Worm (Caenorhabditis elegans) whole organism, L2 larva: ENCODE measurements around the gene pals-31.

Experiments used
- C34F6.9 ChIP-seq: fragments of 150-350 bp; optimal IDR thresholded peaks from 2 replicates; lab custom pipeline; 2014; ENCODE audit warnings: missing biosample characterization, missing genetic modification characterization
- F13H6.1 ChIP-seq: sonication (generic microtip); optimal IDR thresholded peaks from 2 replicates; lab custom pipeline; 2016; ENCODE audit warnings: missing genetic modification characterization, missing compliant biosample characterization
- R02D3.7 ChIP-seq: fragments of 150-350 bp; optimal IDR thresholded peaks from 2 replicates; lab custom pipeline; 2014; ENCODE audit warnings: missing biosample characterization, missing genetic modification characterization
- ZK546.5 ChIP-seq: sonication (generic microtip); optimal IDR thresholded peaks from 2 replicates; lab custom pipeline; 2017; ENCODE audit warnings: missing biosample characterization, missing genetic modification characterization
- aly-2 ChIP-seq: fragments of 150-350 bp; optimal IDR thresholded peaks from 2 replicates; lab custom pipeline; 2014; ENCODE audit warnings: missing biosample characterization, missing genetic modification characterization
- ama-1 ChIP-seq: fragments of 150-350 bp; optimal IDR thresholded peaks from 2 replicates; lab custom pipeline; 2018; ENCODE audit warnings: inconsistent platforms
- blmp-1 ChIP-seq: sonication (generic microtip); optimal IDR thresholded peaks from 2 replicates; lab custom pipeline; 2017; ENCODE audit warnings: missing genetic modification characterization, mild to moderate bottlenecking, missing compliant biosample characterization, antibody characterized with exemption, moderate library complexity; ENCODE audit not compliant: insufficient read depth
- ceh-16 ChIP-seq: fragments of 150-350 bp; optimal IDR thresholded peaks from 2 replicates; lab custom pipeline; 2014; ENCODE audit warnings: missing biosample characterization, missing genetic modification characterization
- ceh-82 ChIP-seq: fragments of 150-350 bp; optimal IDR thresholded peaks from 2 replicates; lab custom pipeline; 2014; ENCODE audit warnings: missing biosample characterization, missing genetic modification characterization
- crh-2 ChIP-seq: sonication (generic microtip); optimal IDR thresholded peaks from 2 replicates; lab custom pipeline; 2017; ENCODE audit warnings: missing biosample characterization, missing genetic modification characterization
- dmd-4 ChIP-seq: sonication (generic microtip); optimal IDR thresholded peaks from 2 replicates; lab custom pipeline; 2017; ENCODE audit warnings: missing biosample characterization, missing genetic modification characterization
- egl-27 ChIP-seq: sonication (generic microtip); optimal IDR thresholded peaks from 3 replicates; lab custom pipeline; 2017; ENCODE audit warnings: missing biosample characterization, missing genetic modification reagents, missing genetic modification characterization
- elt-1 ChIP-seq: fragments of 150-350 bp; optimal IDR thresholded peaks from 2 replicates; lab custom pipeline; 2014; ENCODE audit warnings: missing biosample characterization, missing genetic modification characterization
- elt-3 ChIP-seq: sonication (generic microtip); optimal IDR thresholded peaks from 2 replicates; lab custom pipeline; 2017; ENCODE audit warnings: missing biosample characterization, missing genetic modification characterization
- gmeb-1 ChIP-seq: fragments of 150-350 bp; optimal IDR thresholded peaks from 2 replicates; lab custom pipeline; 2014; ENCODE audit warnings: missing biosample characterization, missing genetic modification characterization
- lin-11 ChIP-seq: fragments of 150-350 bp; sonication (generic microtip); optimal IDR thresholded peaks from 2 replicates; lab custom pipeline; 2014; ENCODE audit warnings: missing biosample characterization, missing genetic modification characterization, inconsistent platforms, mixed read lengths
- lin-13 ChIP-seq: fragments of 150-350 bp; optimal IDR thresholded peaks from 2 replicates; lab custom pipeline; 2014; ENCODE audit warnings: missing biosample characterization, missing genetic modification reagents, missing genetic modification characterization
- mab-5 ChIP-seq: fragments of 150-350 bp; optimal IDR thresholded peaks from 2 replicates; lab custom pipeline; 2014; ENCODE audit warnings: missing biosample characterization, missing genetic modification characterization
- mbf-1 ChIP-seq: sonication (generic microtip); optimal IDR thresholded peaks from 2 replicates; lab custom pipeline; 2017; ENCODE audit warnings: missing biosample characterization, missing genetic modification characterization
- mdl-1 ChIP-seq, 2 experiments: fragments of 150-350 bp in 1 of 2; sonication (generic microtip) in 1 of 2; optimal IDR thresholded peaks; 2 replicates each; lab custom pipeline; 2017; ENCODE audit warnings: missing biosample characterization in 2 of 2, missing genetic modification characterization in 2 of 2
- nhr-10 ChIP-seq: sonication (generic microtip); optimal IDR thresholded peaks from 2 replicates; lab custom pipeline; 2017; ENCODE audit warnings: missing biosample characterization, missing genetic modification characterization
- nhr-11 ChIP-seq: fragments of 150-350 bp; optimal IDR thresholded peaks from 2 replicates; lab custom pipeline; 2014; ENCODE audit warnings: missing biosample characterization, missing genetic modification characterization
- nhr-12 ChIP-seq: fragments of 150-350 bp; optimal IDR thresholded peaks from 2 replicates; lab custom pipeline; 2014; ENCODE audit warnings: missing biosample characterization, missing genetic modification characterization
- nhr-129 ChIP-seq: fragments of 150-350 bp; optimal IDR thresholded peaks from 2 replicates; lab custom pipeline; 2014; ENCODE audit warnings: missing biosample characterization, missing genetic modification characterization
- nhr-21 ChIP-seq: fragments of 150-350 bp; optimal IDR thresholded peaks from 2 replicates; lab custom pipeline; 2014; ENCODE audit warnings: missing biosample characterization, missing genetic modification characterization
- nhr-237 ChIP-seq: fragments of 150-350 bp; optimal IDR thresholded peaks from 2 replicates; lab custom pipeline; 2014; ENCODE audit warnings: missing biosample characterization, missing genetic modification characterization
- nhr-6 ChIP-seq: fragments of 150-350 bp; optimal IDR thresholded peaks from 2 replicates; lab custom pipeline; 2014; ENCODE audit warnings: missing biosample characterization, missing genetic modification characterization
- nhr-77 ChIP-seq: fragments of 150-350 bp; optimal IDR thresholded peaks from 2 replicates; lab custom pipeline; 2014; ENCODE audit warnings: missing biosample characterization, missing genetic modification characterization
- peb-1 ChIP-seq: fragments of 150-350 bp; optimal IDR thresholded peaks from 2 replicates; lab custom pipeline; 2014; ENCODE audit warnings: missing biosample characterization, missing genetic modification characterization
- sem-4 ChIP-seq: fragments of 150-350 bp; optimal IDR thresholded peaks from 2 replicates; lab custom pipeline; 2014; ENCODE audit warnings: missing biosample characterization, missing genetic modification reagents, missing genetic modification characterization
- skn-1 ChIP-seq: sonication (generic microtip); optimal IDR thresholded peaks from 2 replicates; lab custom pipeline; 2017; ENCODE audit warnings: missing biosample characterization, missing genetic modification characterization
- sma-3 ChIP-seq: sonication (generic microtip); optimal IDR thresholded peaks from 2 replicates; lab custom pipeline; 2016; ENCODE audit warnings: missing genetic modification reagents, missing genetic modification characterization, missing compliant biosample characterization
- sma-9 ChIP-seq, 2 experiments: fragments of 150-350 bp in 1 of 2; sonication (generic microtip) in 1 of 2; optimal IDR thresholded peaks; 2 replicates each; lab custom pipeline; 2014 to 2016; ENCODE audit warnings: missing genetic modification characterization in 2 of 2, mild to moderate bottlenecking in 1 of 2, missing biosample characterization in 1 of 2, missing compliant biosample characterization in 1 of 2, missing genetic modification reagents in 1 of 2, moderate library complexity in 1 of 2
- snpc-4 ChIP-seq: fragments of 150-350 bp; optimal IDR thresholded peaks from 2 replicates; lab custom pipeline; 2014; ENCODE audit warnings: missing biosample characterization, missing genetic modification characterization
- unc-39 ChIP-seq: fragments of 150-350 bp; optimal IDR thresholded peaks from 2 replicates; lab custom pipeline; 2014; ENCODE audit warnings: missing biosample characterization, missing genetic modification characterization
- unc-55 ChIP-seq: fragments of 150-350 bp; sonication (generic microtip); optimal IDR thresholded peaks from 3 replicates; lab custom pipeline; 2014; ENCODE audit warnings: missing biosample characterization, missing genetic modification reagents, missing genetic modification characterization
- zag-1 ChIP-seq: fragments of 150-350 bp; optimal IDR thresholded peaks from 2 replicates; lab custom pipeline; 2014; ENCODE audit warnings: missing biosample characterization, missing genetic modification characterization
- ztf-11 ChIP-seq: sonication (generic microtip); optimal IDR thresholded peaks from 2 replicates; lab custom pipeline; 2017; ENCODE audit warnings: missing biosample characterization, missing genetic modification characterization

Gene pals-31

DNA sequence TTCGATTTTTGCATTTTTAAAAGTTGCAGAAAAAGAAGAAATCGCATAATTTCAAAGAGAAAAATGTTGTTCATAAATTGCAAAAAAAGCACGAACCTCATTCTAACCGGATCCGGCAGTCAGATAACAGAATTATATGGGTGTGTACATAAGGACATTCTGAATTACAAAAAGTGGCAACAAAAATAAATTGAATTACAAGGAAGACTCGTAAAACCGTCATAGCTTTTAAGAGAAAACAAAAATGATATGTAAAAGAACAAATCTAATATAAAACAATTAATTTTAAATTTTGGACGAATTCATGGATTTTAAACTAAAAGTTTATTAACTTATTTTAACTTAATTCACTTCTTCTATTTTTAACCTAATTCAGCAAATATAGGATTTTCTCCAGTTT, 23.8 kb downstream of the pals-31 start, which contains the start of gene F31F4.17:
TSS of gene F31F4.17 (minus strand) at position 101 of the 400 bp plus-strand sequence.
- TF ChIP-seq lin-13 (GFP tag; lab: Kevin White, UChicago) = no peak
- no peak for TF ChIP-seq aly-2 (tag; lab: Kevin White, UChicago)
- TF ChIP-seq blmp-1 (tag; lab: Kevin White, UChicago) = no peak
- TF ChIP-seq nhr-6 (tag; lab: Kevin White, UChicago) = no peak
- no peak for TF ChIP-seq nhr-237 (tag; lab: Kevin White, UChicago)
- TF ChIP-seq lin-11 = no peak
- no peak for TF ChIP-seq ZK546.5 (tag; lab: Kevin White, UChicago)
- no peak for TF ChIP-seq peb-1 (tag; lab: Kevin White, UChicago)
- TF ChIP-seq nhr-12 (tag; lab: Kevin White, UChicago) = no peak
- TF ChIP-seq ztf-11 (tag; lab: Kevin White, UChicago) = no peak
- TF ChIP-seq R02D3.7 = no peak
- no peak for TF ChIP-seq snpc-4 (tag; lab: Kevin White, UChicago)
- TF ChIP-seq unc-39 = no peak
- no peak for TF ChIP-seq mab-5 (tag; lab: Kevin White, UChicago)
- TF ChIP-seq crh-2 = no peak
- TF ChIP-seq nhr-129 (tag; lab: Kevin White, UChicago) = no peak

ce11 chrV:664337-664847, 28.0 kb downstream of the pals-31 start, which contains the start of the genes F31F4.11 and srh-266:
F31F4.11 (minus strand) TSS chrV:664437.
srh-266 (plus strand) TSS chrV:664797.
- no peak for TF ChIP-seq ceh-82 (tag; lab: Kevin White, UChicago)
- no peak for TF ChIP-seq peb-1 (tag; lab: Kevin White, UChicago)
- no peak for TF ChIP-seq ama-1 (lab: Kevin White, UChicago)
- no peak for TF ChIP-seq sem-4 (tag; lab: Kevin White, UChicago)
- no peak for TF ChIP-seq mbf-1
- no peak for TF ChIP-seq F13H6.1
- no peak for TF ChIP-seq elt-3 (tag; lab: Kevin White, UChicago)
- TF ChIP-seq R02D3.7 = no peak
- no peak for TF ChIP-seq mab-5 (tag; lab: Kevin White, UChicago)
- TF ChIP-seq nhr-11 = no peak
- TF ChIP-seq, all 48 proteins: peak for 0

ce11 chrV:667459-667858, 31.1 kb downstream of the pals-31 start, which contains the start of gene nhr-180:
nhr-180 (minus strand) TSS chrV:667510.
- TF ChIP-seq gmeb-1 (tag; lab: Kevin White, UChicago) (no peak), sma-9 (GFP tag; optimal IDR thresholded peaks at IDR 0.05; lab: Kevin White, UChicago) (peak; percentile 76), sma-9 (tag; optimal IDR thresholded peaks at IDR 0.05; lab: Kevin White, UChicago) (no peak)

- TF ChIP-seq zag-1 (tag; lab: Kevin White, UChicago) (no peak), F13H6.1 (no peak), unc-55 (no peak), mab-5 (tag; lab: Kevin White, UChicago) (no peak), ZK546.5 (tag; lab: Kevin White, UChicago) (no peak), nhr-6 (tag; lab: Kevin White, UChicago) (no peak), C34F6.9 (tag; lab: Kevin White, UChicago) (no peak), nhr-21 (tag; lab: Kevin White, UChicago) (no peak), nhr-129 (tag; lab: Kevin White, UChicago) (no peak), nhr-77 (tag; lab: Kevin White, UChicago) (no peak), ama-1 (lab: Kevin White, UChicago) (no peak), nhr-10 (tag; lab: Kevin White, UChicago) (no peak), nhr-11 (no peak), sem-4 (tag; lab: Kevin White, UChicago) (no peak), sma-3 (GFP tag; lab: Kevin White, UChicago) (no peak), dmd-4 (no peak)
Observed at ce11 chrV:671342-671741, 35.0 kb downstream of the pals-31 start, which contains the start of gene sru-24. sru-24 (minus strand) TSS chrV:671442.

DNA sequence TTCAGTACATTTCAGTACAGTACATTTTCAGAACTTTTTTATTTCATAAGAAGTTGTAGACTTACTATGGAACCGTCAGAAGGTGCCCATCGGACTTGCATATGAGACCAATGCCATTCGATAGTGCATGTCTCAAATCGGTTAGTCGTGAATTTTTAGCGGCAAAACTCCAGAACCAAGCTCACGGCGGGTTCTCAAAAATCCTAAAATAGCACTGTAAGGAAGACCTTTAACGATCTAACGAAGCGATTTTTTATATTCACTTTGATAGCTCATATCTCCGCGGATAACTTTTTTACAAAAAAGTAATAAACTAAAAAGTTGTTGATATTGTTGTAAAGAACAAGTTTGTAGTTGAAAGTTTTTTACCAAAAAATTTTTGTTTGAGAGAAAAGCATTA, 37.8 kb downstream of the pals-31 start, which contains the start of gene sru-25:
TSS of gene sru-25 (minus strand) at position 101 of the 400 bp plus-strand sequence.
- TF ChIP-seq mdl-1 (tag; optimal IDR thresholded peaks at IDR 0.05; lab: Kevin White, UChicago) (no peak), crh-2 (no peak), elt-1 (tag; lab: Kevin White, UChicago) (no peak), mab-5 (tag; lab: Kevin White, UChicago) (no peak), egl-27 (no peak), zag-1 (tag; lab: Kevin White, UChicago) (no peak), skn-1 (no peak), ceh-16 (tag; lab: Kevin White, UChicago) (no peak)
